Fruit fly (Drosophila melanogaster) whole organism, pupa: ENCODE data around the gene CG14282.

ENCODE experiments used
- CG10348 ChIP-seq: fragments of 200-800 bp; sonication (Bioruptor generic); IDR thresholded peaks from 2 replicates; pipeline ENCODE4 v1.3.6; 2022; ENCODE audit warnings: missing biosample characterization, missing genetic modification characterization
- CG12605 ChIP-seq: fragments of 200-800 bp; sonication (Bioruptor generic); IDR thresholded peaks from 2 replicates; pipeline ENCODE4 v1.3.6; 2022; ENCODE audit warnings: missing biosample characterization, missing genetic modification characterization
- CG13204 ChIP-seq: fragments of 200-800 bp; sonication (Bioruptor generic); optimal IDR thresholded peaks from 2 replicates; lab custom pipeline; 2018; ENCODE audit warnings: missing biosample characterization, mild to moderate bottlenecking, missing genetic modification characterization, moderate library complexity
- CG14655 ChIP-seq: fragments of 200-800 bp; sonication (Bioruptor generic); optimal IDR thresholded peaks from 3 replicates; lab custom pipeline; 2017; ENCODE audit warnings: mild to moderate bottlenecking, missing biosample characterization, missing genetic modification reagents, missing genetic modification characterization
- CG15710 ChIP-seq: fragments of 200-800 bp; sonication (Bioruptor generic); optimal IDR thresholded peaks from 2 replicates; lab custom pipeline; 2018; ENCODE audit warnings: missing biosample characterization, mild to moderate bottlenecking, missing genetic modification characterization, moderate library complexity
- CG17806 ChIP-seq: fragments of 200-800 bp; sonication (Bioruptor generic); optimal IDR thresholded peaks from 2 replicates; lab custom pipeline; 2018; ENCODE audit warnings: missing biosample characterization, mild to moderate bottlenecking, missing genetic modification characterization, moderate library complexity
- CG32121 ChIP-seq: fragments of 200-800 bp; sonication (Bioruptor generic); IDR thresholded peaks from 2 replicates; pipeline ENCODE4 v1.3.6; 2022; ENCODE audit warnings: missing biosample characterization, missing genetic modification characterization
- CG34367 ChIP-seq: fragments of 200-800 bp; sonication (Bioruptor generic); optimal IDR thresholded peaks from 2 replicates; lab custom pipeline; 2018; ENCODE audit warnings: missing biosample characterization, mild to moderate bottlenecking, missing genetic modification characterization
- CG4496 ChIP-seq: fragments of 200-800 bp; sonication (Bioruptor generic); IDR thresholded peaks from 3 replicates; pipeline ENCODE4 v1.3.6; 2022; ENCODE audit warnings: missing biosample characterization, missing genetic modification characterization
- CG8159 ChIP-seq: fragments of 200-800 bp; sonication (Bioruptor generic); optimal IDR thresholded peaks from 3 replicates; lab custom pipeline; 2018; ENCODE audit warnings: missing biosample characterization, mild to moderate bottlenecking, missing genetic modification characterization, moderate library complexity
- CG8301 ChIP-seq: fragments of 200-800 bp; sonication (Bioruptor generic); optimal IDR thresholded peaks from 2 replicates; lab custom pipeline; 2018; ENCODE audit warnings: missing biosample characterization, mild to moderate bottlenecking, missing genetic modification characterization
- CG9948 ChIP-seq: fragments of 200-800 bp; sonication (Bioruptor generic); optimal IDR thresholded peaks from 2 replicates; lab custom pipeline; 2018; ENCODE audit warnings: missing biosample characterization, mild to moderate bottlenecking, missing genetic modification characterization, moderate library complexity
- D1 ChIP-seq: fragments of 200-800 bp; sonication (Bioruptor generic); optimal IDR thresholded peaks from 2 replicates; lab custom pipeline; 2018; ENCODE audit warnings: missing biosample characterization, mild to moderate bottlenecking, missing genetic modification characterization, moderate library complexity
- EcR ChIP-seq: fragments of 200-800 bp; sonication (Bioruptor generic); optimal IDR thresholded peaks from 3 replicates; lab custom pipeline; 2019; ENCODE audit warnings: missing biosample characterization, missing genetic modification characterization, mild to moderate bottlenecking, moderate library complexity, missing genetic modification reagents
- Ets98B ChIP-seq: fragments of 200-800 bp; sonication (Bioruptor generic); IDR thresholded peaks from 2 replicates; pipeline ENCODE4 v1.3.6; 2022; ENCODE audit warnings: missing biosample characterization, missing genetic modification characterization
- Pif1A ChIP-seq: fragments of 200-800 bp; sonication (Bioruptor generic); optimal IDR thresholded peaks from 3 replicates; lab custom pipeline; 2016; ENCODE audit warnings: missing biosample characterization, missing genetic modification characterization
- Pif1B ChIP-seq: fragments of 200-800 bp; sonication (Bioruptor generic); optimal IDR thresholded peaks from 3 replicates; lab custom pipeline; 2016; ENCODE audit warnings: missing biosample characterization, missing genetic modification characterization
- Snoo ChIP-seq: fragments of 200-800 bp; sonication (Bioruptor generic); optimal IDR thresholded peaks from 3 replicates; lab custom pipeline; 2017; ENCODE audit warnings: missing biosample characterization, mild to moderate bottlenecking, missing genetic modification characterization, inconsistent platforms
- fd96Ca ChIP-seq: fragments of 200-800 bp; sonication (Bioruptor generic); IDR thresholded peaks from 3 replicates; pipeline ENCODE4 v1.3.6; 2022; ENCODE audit warnings: missing biosample characterization, missing genetic modification characterization
- gl ChIP-seq: fragments of 200-800 bp; sonication (Bioruptor generic); optimal IDR thresholded peaks from 2 replicates; lab custom pipeline; 2018; ENCODE audit warnings: missing biosample characterization, mild to moderate bottlenecking, missing genetic modification characterization
- rn ChIP-seq: fragments of 200-800 bp; sonication (Bioruptor generic); IDR thresholded peaks from 2 replicates; pipeline ENCODE4 v1.3.6; 2022; ENCODE audit warnings: missing biosample characterization, missing genetic modification characterization

Gene CG14282

dm6 chr3R:19150856-19151651 is 25.7 kb upstream of the CG14282 start:
- TF ChIP-seq fd96Ca (no peak), CG8159 (no peak), CG14655 (GFP tag; lab: Kevin White, UChicago) (no peak), CG34367 (no peak), CG15710 (tag; lab: Kevin White, UChicago) (no peak), CG10348 (GFP tag; lab: Robert Waterston, UW) (no peak), Ets98B (GFP tag; lab: Robert Waterston, UW) (no peak), CG8301 (tag; lab: Kevin White, UChicago) (no peak), Pif1B (GFP tag; lab: Kevin White, UChicago) (no peak), Snoo (tag; lab: Kevin White, UChicago) (no peak)

DNA sequence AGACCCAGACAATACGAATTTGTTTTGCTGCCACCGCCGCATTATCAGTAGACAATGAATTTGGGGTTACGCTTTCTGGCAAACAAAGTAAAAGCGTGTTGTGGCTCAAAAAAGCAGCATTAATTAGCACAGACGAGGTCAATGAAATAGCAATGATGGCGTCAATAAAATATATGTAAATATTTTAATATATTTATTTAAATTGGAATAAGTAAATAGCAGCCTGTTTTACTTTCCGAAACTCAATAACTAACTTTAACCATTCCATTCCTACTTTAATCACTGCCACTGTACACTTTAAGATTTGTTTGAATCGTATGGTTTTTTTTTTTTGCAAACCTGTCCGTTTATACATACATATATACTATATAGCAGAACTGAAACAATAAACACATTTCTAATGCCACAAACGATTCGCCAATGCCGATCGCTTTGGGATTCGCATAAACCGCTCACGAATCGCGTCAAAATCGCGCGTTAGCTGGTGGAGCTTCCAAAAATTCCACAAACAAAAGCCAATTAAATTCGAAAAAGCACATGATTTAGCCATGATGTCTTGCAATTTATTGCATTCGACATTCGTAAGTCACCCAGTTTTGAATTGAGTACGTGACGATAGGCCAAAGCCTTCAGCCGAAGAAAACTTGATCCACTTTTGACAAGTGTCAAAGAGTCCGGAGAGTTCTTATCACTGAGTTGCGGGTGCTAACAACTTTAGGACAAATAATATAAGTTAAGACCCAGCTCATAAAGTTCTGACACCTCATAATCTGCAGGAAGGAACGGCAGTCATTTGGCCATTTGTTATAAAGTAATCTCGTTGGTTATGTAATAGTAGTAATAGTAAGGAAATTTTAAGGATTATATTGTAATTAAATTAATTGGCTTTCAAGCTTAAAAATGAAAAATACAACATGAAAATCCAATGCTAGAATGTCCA is 24.7 kb upstream of the CG14282 start:
- TF ChIP-seq fd96Ca (no peak), rn (no peak), EcR (GFP tag; lab: Kevin White, UChicago) (no peak), CG32121 (GFP tag; lab: Robert Waterston, UW) (peak; percentile 62), CG10348 (GFP tag; lab: Robert Waterston, UW) (no peak), Snoo (tag; lab: Kevin White, UChicago) (peak; percentile 13), CG8301 (tag; lab: Kevin White, UChicago) (no peak), D1 (tag; lab: Kevin White, UChicago) (no peak), Pif1A (GFP tag; lab: Kevin White, UChicago) (peak; percentile 14), CG12605 (GFP tag; lab: Robert Waterston, UW) (peak; percentile 45; the same call in 1 of the 2 replicates), CG17806 (tag; lab: Kevin White, UChicago) (no peak), CG15710 (tag; lab: Kevin White, UChicago) (peak; percentile 2), gl (tag; lab: Kevin White, UChicago) (no peak), CG4496 (GFP tag; lab: Robert Waterston, UW) (peak; percentile 44; the same call in 1 of the 3 replicates), CG8159 (peak; percentile 9), Ets98B (GFP tag; lab: Robert Waterston, UW) (peak; percentile 67), CG9948 (tag; lab: Kevin White, UChicago) (no peak), CG14655 (GFP tag; lab: Kevin White, UChicago) (no peak), CG13204 (no peak)

DNA sequence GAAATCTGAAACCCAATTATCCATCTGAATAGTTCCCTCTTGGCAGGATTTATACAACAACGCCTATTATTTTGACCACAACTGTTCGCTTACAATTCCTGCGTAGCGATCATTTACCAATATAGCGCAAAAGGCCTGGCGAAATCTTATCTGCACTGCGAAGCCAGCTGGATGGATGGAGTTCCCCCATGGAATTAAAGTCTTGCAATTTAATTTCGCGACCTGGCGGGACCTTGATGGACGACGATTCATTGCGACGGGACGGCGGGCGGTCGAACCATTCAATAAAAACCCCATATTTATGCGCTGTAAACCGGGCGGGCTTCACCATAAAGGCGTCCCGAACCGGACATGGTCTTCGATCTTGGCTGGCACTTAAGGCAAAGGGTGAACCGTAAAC is 24.0 kb upstream of the CG14282 start:
- TF ChIP-seq EcR (GFP tag; lab: Kevin White, UChicago) (no peak), CG10348 (GFP tag; lab: Robert Waterston, UW) (no peak), Snoo (tag; lab: Kevin White, UChicago) (no peak), CG9948 (tag; lab: Kevin White, UChicago) (peak; percentile 32), CG32121 (GFP tag; lab: Robert Waterston, UW) (no peak), CG15710 (tag; lab: Kevin White, UChicago) (peak; percentile 21), Ets98B (GFP tag; lab: Robert Waterston, UW) (no peak), CG8159 (peak; percentile 20), CG14655 (GFP tag; lab: Kevin White, UChicago) (no peak), CG4496 (GFP tag; lab: Robert Waterston, UW) (peak; percentile 36; the same call in 1 of the 3 replicates), CG17806 (tag; lab: Kevin White, UChicago) (no peak), CG34367 (no peak), Pif1A (GFP tag; lab: Kevin White, UChicago) (peak; percentile 17), fd96Ca (no peak), Pif1B (GFP tag; lab: Kevin White, UChicago) (no peak), D1 (tag; lab: Kevin White, UChicago) (peak; percentile 44), CG12605 (GFP tag; lab: Robert Waterston, UW) (no peak), CG13204 (no peak), CG8301 (tag; lab: Kevin White, UChicago) (peak; percentile 28), rn (no peak), gl (tag; lab: Kevin White, UChicago) (no peak)

DNA sequence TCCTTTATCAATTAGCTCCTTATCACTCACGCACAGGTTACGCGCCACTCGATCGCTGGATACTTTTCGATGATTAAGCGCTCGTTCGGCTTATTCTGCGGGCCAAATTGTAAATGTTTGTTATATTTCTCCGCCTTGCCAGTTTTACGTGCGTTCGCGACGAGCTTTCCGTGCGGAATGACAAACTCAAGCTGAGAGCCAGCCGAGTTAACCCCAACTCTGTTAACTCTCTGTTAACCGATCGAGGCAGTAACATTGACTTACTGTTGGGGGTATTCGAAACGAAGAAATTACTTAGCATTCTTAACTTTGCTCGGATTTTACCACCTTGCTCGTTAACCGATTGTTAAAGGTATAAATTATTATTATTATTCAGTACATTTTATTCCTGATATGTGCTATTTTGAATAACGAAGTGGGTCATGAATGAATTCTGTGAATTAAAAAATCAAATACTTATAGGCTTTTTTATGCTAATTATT is 23.3 kb upstream of the CG14282 start, which contains the start of gene CG5835:
Gene CG5835, minus strand, starts transcription at position 185 of the 482 bp plus-strand sequence.
- peak; percentile 60; the same call in 1 of the 3 replicates for TF ChIP-seq CG4496 (GFP tag; lab: Robert Waterston, UW)
- peak; percentile 37; the same call in 1 of the 2 replicates for TF ChIP-seq Ets98B (GFP tag; lab: Robert Waterston, UW)
- no peak for TF ChIP-seq gl (tag; lab: Kevin White, UChicago)
- TF ChIP-seq Snoo (tag; lab: Kevin White, UChicago): no peak
- no peak for TF ChIP-seq D1 (tag; lab: Kevin White, UChicago)
- no peak for TF ChIP-seq CG8159
- peak; percentile 21 for TF ChIP-seq CG15710 (tag; lab: Kevin White, UChicago)
- no peak for TF ChIP-seq CG17806 (tag; lab: Kevin White, UChicago)
- TF ChIP-seq CG32121 (GFP tag; lab: Robert Waterston, UW): 0 out of 2 replicates have a peak, but pooled peaks have one; percentile 10
- no peak for TF ChIP-seq CG8301 (tag; lab: Kevin White, UChicago)
- no peak for TF ChIP-seq fd96Ca
- peak; percentile 50; the same call in 1 of the 2 replicates for TF ChIP-seq CG12605 (GFP tag; lab: Robert Waterston, UW)
- no peak for TF ChIP-seq CG14655 (GFP tag; lab: Kevin White, UChicago)
- TF ChIP-seq CG9948 (tag; lab: Kevin White, UChicago): no peak
- TF ChIP-seq Pif1A (GFP tag; lab: Kevin White, UChicago): peak; percentile 8
- TF ChIP-seq, all 21 proteins: peak for 6
